Worm (Caenorhabditis elegans): ENCODE data around the gene C25F9.11.

- TF ChIP-seq elt-1 (tag; optimal IDR thresholded peaks at IDR 0.05) (no peak), egl-27 (tag; optimal IDR thresholded peaks at IDR 0.05) (no peak), unc-39 (tag; optimal IDR thresholded peaks at IDR 0.05) (no peak), mdl-1 (tag; optimal IDR thresholded peaks at IDR 0.05) (no peak), blmp-1 (tag; optimal IDR thresholded peaks at IDR 0.05; ENCODE audit: insufficient read depth) (no peak)
Measured at ce11 chrV:19396576-19397313, 36.1 kb downstream of the C25F9.11 start.
